Fruit fly (Drosophila melanogaster) whole organism, embryonic: ENCODE data around the gene bark.

ENCODE experiments used
- B-H2 ChIP-seq: fragments of 200-800 bp; sonication (Bioruptor generic); optimal IDR thresholded peaks from 2 replicates; lab custom pipeline; 2018; ENCODE audit warnings: missing biosample characterization, mild to moderate bottlenecking, missing genetic modification characterization
- BtbVII ChIP-seq: fragments of 200-800 bp; sonication (Bioruptor generic); optimal IDR thresholded peaks from 3 replicates; lab custom pipeline; 2017; ENCODE audit warnings: missing biosample characterization, mild to moderate bottlenecking, missing genetic modification characterization
- CG10321 ChIP-seq: fragments of 200-800 bp; sonication (Bioruptor generic); IDR thresholded peaks from 2 replicates; pipeline ENCODE4 v1.3.6; 2022; ENCODE audit warnings: missing biosample characterization, missing genetic modification characterization
- CG10543 ChIP-seq: fragments of 200-800 bp; sonication (Bioruptor generic); optimal IDR thresholded peaks from 3 replicates; lab custom pipeline; 2017; ENCODE audit warnings: missing biosample characterization, mild to moderate bottlenecking, missing genetic modification characterization, moderate library complexity
- CG10979 ChIP-seq: fragments of 200-800 bp; sonication (Bioruptor generic); optimal IDR thresholded peaks from 2 replicates; lab custom pipeline; 2018; ENCODE audit warnings: missing biosample characterization, mild to moderate bottlenecking, missing genetic modification characterization, moderate library complexity
- CG11723 ChIP-seq: fragments of 200-800 bp; sonication (Bioruptor generic); optimal IDR thresholded peaks from 2 replicates; lab custom pipeline; 2017; ENCODE audit warnings: missing biosample characterization, mild to moderate bottlenecking, missing genetic modification characterization
- CG12071 ChIP-seq: fragments of 200-800 bp; sonication (Bioruptor generic); optimal IDR thresholded peaks from 3 replicates; lab custom pipeline; 2018; ENCODE audit warnings: missing biosample characterization, mild to moderate bottlenecking, missing genetic modification characterization
- CG12769 ChIP-seq: fragments of 200-800 bp; sonication (Bioruptor generic); optimal IDR thresholded peaks from 2 replicates; lab custom pipeline; 2019; ENCODE audit warnings: missing biosample characterization, mild to moderate bottlenecking, missing genetic modification characterization, moderate library complexity
- CG13287 ChIP-seq: fragments of 200-800 bp; sonication (Bioruptor generic); IDR thresholded peaks from 2 replicates; pipeline ENCODE4 v1.3.6; 2022; ENCODE audit warnings: missing biosample characterization, missing genetic modification characterization; ENCODE audit not compliant: partially characterized antibody
- CG14441 ChIP-seq: fragments of 200-800 bp; sonication (Bioruptor generic); IDR thresholded peaks from 2 replicates; pipeline ENCODE4 v1.3.6; 2022; ENCODE audit warnings: missing biosample characterization, missing genetic modification characterization
- CG15601 ChIP-seq: fragments of 200-800 bp; sonication (Bioruptor generic); optimal IDR thresholded peaks from 3 replicates; lab custom pipeline; 2019; ENCODE audit warnings: missing biosample characterization, mild to moderate bottlenecking, missing genetic modification characterization, moderate library complexity
- CG1647 ChIP-seq: fragments of 200-800 bp; sonication (Bioruptor generic); optimal IDR thresholded peaks from 3 replicates; lab custom pipeline; 2016; ENCODE audit warnings: missing biosample characterization, missing genetic modification characterization
- CG17385 ChIP-seq: fragments of 200-800 bp; sonication (Bioruptor generic); optimal IDR thresholded peaks from 3 replicates; lab custom pipeline; 2018; ENCODE audit warnings: missing biosample characterization, mild to moderate bottlenecking, missing genetic modification characterization
- CG17829 ChIP-seq: fragments of 200-800 bp; optimal IDR thresholded peaks from 2 replicates; lab custom pipeline; 2019; ENCODE audit warnings: missing biosample characterization, mild to moderate bottlenecking, missing genetic modification characterization, moderate library complexity
- CG18764 ChIP-seq: fragments of 200-800 bp; sonication (Bioruptor generic); optimal IDR thresholded peaks from 3 replicates; lab custom pipeline; 2016; ENCODE audit warnings: missing biosample characterization, missing genetic modification characterization
- CG3281 ChIP-seq: fragments of 200-800 bp; sonication (Bioruptor generic); optimal IDR thresholded peaks from 3 replicates; lab custom pipeline; 2017; ENCODE audit warnings: missing biosample characterization, mild to moderate bottlenecking, missing genetic modification characterization
- CG4328 ChIP-seq: fragments of 200-800 bp; sonication (Bioruptor generic); optimal IDR thresholded peaks from 3 replicates; lab custom pipeline; 2017; ENCODE audit warnings: missing biosample characterization, missing genetic modification reagents, missing genetic modification characterization
- CG6654 ChIP-seq: fragments of 200-800 bp; sonication (Bioruptor generic); optimal IDR thresholded peaks from 2 replicates; lab custom pipeline; 2017; ENCODE audit warnings: missing biosample characterization, mild to moderate bottlenecking, missing genetic modification characterization
- CG7372 ChIP-seq: fragments of 200-800 bp; sonication (Bioruptor generic); IDR thresholded peaks from 2 replicates; pipeline ENCODE4 v1.3.6; 2022; ENCODE audit warnings: missing biosample characterization, missing genetic modification characterization
- CG8290 ChIP-seq, 3 experiments: fragments of 200-800 bp; sonication (Bioruptor generic); optimal IDR thresholded peaks; 2 replicates each; lab custom pipeline; 2016 to 2019; ENCODE audit warnings: missing biosample characterization in 3 of 3, missing genetic modification characterization in 3 of 3, mild to moderate bottlenecking in 2 of 3, moderate library complexity in 1 of 3
- CG9215 ChIP-seq: fragments of 200-800 bp; sonication (Bioruptor generic); IDR thresholded peaks from 2 replicates; pipeline ENCODE4 v1.3.6; 2022; ENCODE audit warnings: missing biosample characterization, missing genetic modification characterization
- CG9932 ChIP-seq: fragments of 200-800 bp; sonication (Bioruptor generic); IDR thresholded peaks from 2 replicates; pipeline ENCODE4 v1.3.6; 2022; ENCODE audit warnings: missing biosample characterization, missing genetic modification characterization
- Dip3 ChIP-seq: fragments of 200-800 bp; sonication (Bioruptor generic); optimal IDR thresholded peaks from 3 replicates; lab custom pipeline; 2016; ENCODE audit warnings: missing biosample characterization, missing genetic modification characterization
- Drgx ChIP-seq: fragments of 200-800 bp; sonication (Bioruptor generic); IDR thresholded peaks from 2 replicates; pipeline ENCODE4 v1.3.6; 2022; ENCODE audit warnings: missing biosample characterization, missing genetic modification characterization
- Hmr ChIP-seq: fragments of 200-800 bp; sonication (Bioruptor generic); optimal IDR thresholded peaks from 3 replicates; lab custom pipeline; 2017; ENCODE audit warnings: mild to moderate bottlenecking, missing biosample characterization, missing genetic modification reagents, missing genetic modification characterization
- Kr ChIP-seq: fragments of 200-800 bp; sonication (Bioruptor generic); optimal IDR thresholded peaks from 2 replicates; lab custom pipeline; 2017; ENCODE audit warnings: missing biosample characterization, mild to moderate bottlenecking, missing genetic modification characterization
- Opbp ChIP-seq: fragments of 200-800 bp; sonication (Bioruptor generic); IDR thresholded peaks from 3 replicates; pipeline ENCODE4 v1.3.6; 2022; ENCODE audit warnings: missing biosample characterization, missing genetic modification characterization; ENCODE audit not compliant: partially characterized antibody
- Rfx ChIP-seq: fragments of 200-800 bp; sonication (Bioruptor generic); IDR thresholded peaks from 2 replicates; pipeline ENCODE4 v1.3.6; 2022; ENCODE audit warnings: missing biosample characterization, missing genetic modification characterization
- Trl ChIP-seq, 3 experiments: fragments of >200 bp in 2 of 3; fragments of 200-800 bp in 1 of 3; sonication (Bioruptor generic) in 1 of 3; optimal IDR thresholded peaks; 2 replicates in 1 of 3; 3 replicates in 2 of 3; lab custom pipeline; 2016 to 2017; ENCODE audit warnings: missing biosample characterization in 1 of 3, missing genetic modification characterization in 1 of 3
- abd-A ChIP-seq: fragments of 200-800 bp; sonication (Bioruptor generic); optimal IDR thresholded peaks from 3 replicates; lab custom pipeline; 2019; ENCODE audit warnings: missing biosample characterization, mild to moderate bottlenecking, missing genetic modification characterization, moderate library complexity
- caup ChIP-seq: fragments of 200-800 bp; sonication (Bioruptor generic); optimal IDR thresholded peaks from 3 replicates; lab custom pipeline; 2017; ENCODE audit warnings: missing biosample characterization, mild to moderate bottlenecking, missing genetic modification characterization, moderate library complexity; ENCODE audit not compliant: severe bottlenecking
- cg ChIP-seq: fragments of 200-800 bp; sonication (Bioruptor generic); optimal IDR thresholded peaks from 3 replicates; lab custom pipeline; 2019; ENCODE audit warnings: missing biosample characterization, mild to moderate bottlenecking, missing genetic modification characterization, moderate library complexity
- chinmo ChIP-seq: fragments of 200-800 bp; sonication (Bioruptor generic); IDR thresholded peaks from 4 replicates; pipeline ENCODE4 v1.3.6; 2022; ENCODE audit warnings: missing biosample characterization, missing genetic modification characterization; ENCODE audit not compliant: partially characterized antibody
- chn ChIP-seq: fragments of 200-800 bp; sonication (Bioruptor generic); optimal IDR thresholded peaks from 2 replicates; lab custom pipeline; 2016; ENCODE audit warnings: missing biosample characterization, missing genetic modification characterization
- crol ChIP-seq: fragments of 200-800 bp; sonication (Bioruptor generic); IDR thresholded peaks from 2 replicates; pipeline ENCODE4 v1.3.6; 2022; ENCODE audit warnings: missing biosample characterization, missing genetic modification characterization
- dpn ChIP-seq, 2 experiments: fragments of 200-800 bp; sonication (Bioruptor generic); optimal IDR thresholded peaks; 3 replicates each; lab custom pipeline; 2016; ENCODE audit warnings: missing biosample characterization in 2 of 2, missing genetic modification characterization in 2 of 2
- ewg ChIP-seq: fragments of 200-800 bp; sonication (Bioruptor generic); optimal IDR thresholded peaks from 3 replicates; lab custom pipeline; 2017; ENCODE audit warnings: mild to moderate bottlenecking, missing biosample characterization, missing genetic modification reagents, missing genetic modification characterization
- grn ChIP-seq: fragments of 200-800 bp; sonication (Bioruptor generic); optimal IDR thresholded peaks from 3 replicates; lab custom pipeline; 2017; ENCODE audit warnings: missing biosample characterization, missing genetic modification characterization
- lov ChIP-seq, 2 experiments: fragments of 200-800 bp in 1 of 2; fragments of >200 bp in 1 of 2; sonication (Bioruptor generic) in 1 of 2; IDR thresholded peaks in 1 of 2; optimal IDR thresholded peaks in 1 of 2; 2 replicates in 1 of 2; 3 replicates in 1 of 2; pipeline versions ENCODE4 v1.3.6 to Lab custom; 2017 to 2022; ENCODE audit warnings: missing biosample characterization in 1 of 2, missing genetic modification characterization in 1 of 2
- mirr ChIP-seq: fragments of 200-800 bp; sonication (Bioruptor generic); optimal IDR thresholded peaks from 3 replicates; lab custom pipeline; 2018; ENCODE audit warnings: missing biosample characterization, mild to moderate bottlenecking, missing genetic modification characterization
- psq ChIP-seq: fragments of 200-800 bp; sonication (Bioruptor generic); optimal IDR thresholded peaks from 2 replicates; lab custom pipeline; 2017; ENCODE audit warnings: missing biosample characterization, missing genetic modification characterization
- rib ChIP-seq: fragments of 200-800 bp; sonication (Bioruptor generic); IDR thresholded peaks from 2 replicates; pipeline ENCODE4 v1.3.6; 2022; ENCODE audit warnings: missing biosample characterization, missing genetic modification characterization
- sob ChIP-seq: fragments of 200-800 bp; sonication (Bioruptor generic); IDR thresholded peaks from 2 replicates; pipeline ENCODE4 v1.3.6; 2022; ENCODE audit warnings: missing biosample characterization, missing genetic modification characterization
- wdn ChIP-seq: fragments of 200-800 bp; sonication (Bioruptor generic); IDR thresholded peaks from 2 replicates; pipeline ENCODE4 v1.3.6; 2022; ENCODE audit warnings: missing biosample characterization, missing genetic modification characterization
- wor ChIP-seq: fragments of 200-800 bp; sonication (Bioruptor generic); IDR thresholded peaks from 2 replicates; pipeline ENCODE4 v1.3.6; 2022; ENCODE audit warnings: missing biosample characterization, missing genetic modification characterization
- yki ChIP-seq: fragments of >200 bp; optimal IDR thresholded peaks from 3 replicates; lab custom pipeline; 2018
- z ChIP-seq: fragments of 200-800 bp; sonication (Bioruptor generic); IDR thresholded peaks from 3 replicates; pipeline ENCODE4 v1.3.6; 2022; ENCODE audit warnings: missing biosample characterization, missing genetic modification characterization

The bark gene

DNA sequence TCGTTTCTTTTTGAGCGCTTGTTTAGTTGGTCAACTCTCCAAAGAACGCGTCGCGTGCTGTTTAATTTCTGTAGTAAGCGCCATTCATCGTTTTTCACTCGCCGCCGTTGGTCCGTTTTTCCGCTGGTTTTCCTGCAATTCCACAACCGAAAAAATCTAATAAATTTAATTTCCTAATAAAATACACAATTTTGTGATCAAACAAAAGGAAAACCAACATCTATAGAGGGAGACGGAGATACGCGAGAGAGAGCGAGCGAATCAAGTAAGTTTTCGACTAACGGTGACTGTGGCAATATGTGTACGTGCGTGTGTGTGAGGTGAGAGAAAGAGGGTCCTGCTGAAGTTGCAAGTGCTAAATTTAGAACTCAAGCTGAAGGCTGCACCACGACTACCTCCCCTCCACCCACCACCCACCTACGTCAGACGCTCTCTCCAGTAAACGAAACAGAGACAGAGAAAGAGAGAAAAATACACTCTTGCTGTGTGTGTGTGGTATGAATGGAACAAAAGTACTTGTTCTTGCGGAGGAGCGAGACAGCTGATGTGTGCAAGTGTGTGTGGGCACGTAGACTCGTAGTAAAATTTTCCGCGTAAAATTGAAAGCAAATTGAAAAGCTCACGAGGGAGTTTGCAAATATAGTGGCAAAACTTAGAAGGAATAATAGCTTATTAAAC, 16.6 kb downstream of the bark start, which contains the start of gene Reph (continued):
- TF ChIP-seq CG9215 (GFP tag; lab: Robert Waterston, UW) (no peak), CG17829 (tag; lab: Kevin White, UChicago) (no peak), CG6654 (GFP tag; lab: Kevin White, UChicago) (no peak), yki (lab: Kevin White, UChicago) (peak; percentile 7), CG12071 (GFP tag; lab: Kevin White, UChicago) (peak; percentile 57), CG17385 (GFP tag; lab: Kevin White, UChicago) (no peak), CG1647 (GFP tag; lab: Kevin White, UChicago) (no peak), rib (GFP tag; lab: Robert Waterston, UW) (peak; percentile 75), abd-A (tag; lab: Kevin White, UChicago) (peak; percentile 54), CG12769 (tag; lab: Kevin White, UChicago) (peak; percentile 46), dpn (GFP tag; optimal IDR thresholded peaks at IDR 0.05; lab: Kevin White, UChicago) (peak in 1 of 2 experiments; percentile 16), CG8290 (GFP tag; optimal IDR thresholded peaks at IDR 0.05; lab: Kevin White, UChicago) (no peak), CG8290 (tag; optimal IDR thresholded peaks at IDR 0.05; lab: Kevin White, UChicago) (peak in 1 of 2 experiments; percentile 83), psq (peak; percentile 19), mirr (peak; percentile 61), CG3281 (peak; percentile 7), ewg (peak; percentile 18), Kr (no peak), CG14441 (no peak; the same call in 1 of the 2 replicates), cg (GFP tag; lab: Kevin White, UChicago) (peak; percentile 98), sob (GFP tag; lab: Robert Waterston, UW) (0 out of 2 replicates have a peak, but pooled peaks have one; percentile 11), wor (GFP tag; lab: Robert Waterston, UW) (no peak), lov (optimal IDR thresholded peaks at IDR 0.05; lab: Kevin White, UChicago) (no peak), lov (GFP tag; IDR thresholded peaks at IDR 0.05; lab: Robert Waterston, UW) (0 out of 3 replicates have a peak, but pooled peaks have one; percentile 31), crol (GFP tag; lab: Robert Waterston, UW) (peak; percentile 82), CG4328 (GFP tag; lab: Kevin White, UChicago) (no peak), Drgx (GFP tag; lab: Robert Waterston, UW) (peak; percentile 37; the same call in 1 of the 2 replicates), Trl (optimal IDR thresholded peaks at IDR 0.05; lab: Kevin White, UChicago) (peak; percentile 77 to 91), Trl (GFP tag; optimal IDR thresholded peaks at IDR 0.05; lab: Kevin White, UChicago) (peak; percentile 19), chinmo (GFP tag; lab: Robert Waterston, UW) (peak; percentile 67; the same call in 1 of the 4 replicates), chn (peak; percentile 57), B-H2 (GFP tag; lab: Kevin White, UChicago) (peak; percentile 59), CG13287 (GFP tag; lab: Robert Waterston, UW) (0 out of 2 replicates have a peak, but pooled peaks have one; percentile 21), z (GFP tag; lab: Robert Waterston, UW) (no peak), BtbVII (GFP tag; lab: Kevin White, UChicago) (peak; percentile 16), wdn (0 out of 2 replicates have a peak, but pooled peaks have one; percentile 7), grn (no peak), caup (GFP tag; lab: Kevin White, UChicago) (peak; percentile 64), CG15601 (tag; lab: Kevin White, UChicago) (peak; percentile 100), CG10321 (peak; percentile 87), CG18764 (GFP tag; lab: Kevin White, UChicago) (no peak), Dip3 (GFP tag; lab: Kevin White, UChicago) (no peak), CG10543 (peak; percentile 10), CG7372 (GFP tag; lab: Robert Waterston, UW) (no peak), Hmr (peak; percentile 38), Opbp (GFP tag; lab: Robert Waterston, UW) (no peak), CG9932 (peak; percentile 33; the same call in 1 of the 2 replicates), CG10979 (tag; lab: Kevin White, UChicago) (no peak), Rfx (GFP tag; lab: Robert Waterston, UW) (peak; percentile 54), CG11723 (GFP tag; lab: Kevin White, UChicago) (no peak)
